Fruit fly (Drosophila melanogaster) whole organism, embryonic: Measurements from ENCODE around the gene CG10486.
A peak's percentile ranks its signal among the peaks of the same experiment; 100 is the strongest.

ENCODE experiments used
- Adf1 ChIP-seq: fragments of 200-800 bp; sonication (Bioruptor generic); IDR thresholded peaks from 2 replicates; pipeline ENCODE4 v1.3.6; 2022; ENCODE audit warnings: missing biosample characterization, missing genetic modification characterization
- Atf3 ChIP-seq: fragments of 200-800 bp; sonication (Bioruptor generic); optimal IDR thresholded peaks from 3 replicates; lab custom pipeline; 2016; ENCODE audit warnings: missing biosample characterization, missing genetic modification characterization
- BEAF-32 ChIP-seq: fragments of 200-800 bp; sonication (Bioruptor generic); optimal IDR thresholded peaks from 3 replicates; lab custom pipeline; 2017; ENCODE audit warnings: missing biosample characterization, missing genetic modification characterization, mild to moderate bottlenecking, moderate library complexity, missing genetic modification reagents
- Bdp1 ChIP-seq: fragments of 200-800 bp; sonication (Bioruptor generic); optimal IDR thresholded peaks from 3 replicates; lab custom pipeline; 2016; ENCODE audit warnings: missing biosample characterization, missing genetic modification characterization
- Blimp-1 ChIP-seq: fragments of 200-800 bp; sonication (Bioruptor generic); optimal IDR thresholded peaks from 3 replicates; lab custom pipeline; 2018; ENCODE audit warnings: missing biosample characterization, missing genetic modification characterization, mild to moderate bottlenecking, moderate library complexity, missing genetic modification reagents
- CG10274 ChIP-seq: fragments of 200-800 bp; sonication (Bioruptor generic); optimal IDR thresholded peaks from 3 replicates; lab custom pipeline; 2017; ENCODE audit warnings: missing biosample characterization, mild to moderate bottlenecking, missing genetic modification characterization
- CG10543 ChIP-seq: fragments of 200-800 bp; sonication (Bioruptor generic); optimal IDR thresholded peaks from 3 replicates; lab custom pipeline; 2017; ENCODE audit warnings: missing biosample characterization, mild to moderate bottlenecking, missing genetic modification characterization, moderate library complexity
- CG10959 ChIP-seq: fragments of 200-800 bp; sonication (Bioruptor generic); IDR thresholded peaks from 2 replicates; pipeline ENCODE4 v1.3.6; 2022; ENCODE audit warnings: missing biosample characterization, missing genetic modification characterization
- CG11247 ChIP-seq: fragments of 200-800 bp; sonication (Bioruptor generic); IDR thresholded peaks from 2 replicates; pipeline ENCODE4 v1.3.6; 2022; ENCODE audit warnings: missing biosample characterization, missing genetic modification characterization
- CG11723 ChIP-seq: fragments of 200-800 bp; sonication (Bioruptor generic); optimal IDR thresholded peaks from 2 replicates; lab custom pipeline; 2017; ENCODE audit warnings: missing biosample characterization, mild to moderate bottlenecking, missing genetic modification characterization
- CG12219 ChIP-seq: fragments of 200-800 bp; sonication (Bioruptor generic); optimal IDR thresholded peaks from 3 replicates; lab custom pipeline; 2018; ENCODE audit warnings: missing biosample characterization, mild to moderate bottlenecking, missing genetic modification characterization
- CG12391 ChIP-seq: fragments of 200-800 bp; sonication (Bioruptor generic); optimal IDR thresholded peaks from 3 replicates; lab custom pipeline; 2018; ENCODE audit warnings: missing biosample characterization, mild to moderate bottlenecking, missing genetic modification characterization, moderate library complexity
- CG16779 ChIP-seq: fragments of 200-800 bp; sonication (Bioruptor generic); IDR thresholded peaks from 2 replicates; pipeline ENCODE4 v1.3.6; 2022; ENCODE audit warnings: missing biosample characterization, missing genetic modification characterization
- CG17328 ChIP-seq: fragments of 200-800 bp; sonication (Bioruptor generic); IDR thresholded peaks from 2 replicates; pipeline ENCODE4 v1.3.6; 2022; ENCODE audit warnings: missing biosample characterization, missing genetic modification characterization
- CG18011 ChIP-seq: fragments of 200-800 bp; sonication (Bioruptor generic); optimal IDR thresholded peaks from 2 replicates; lab custom pipeline; 2017; ENCODE audit warnings: missing biosample characterization, missing genetic modification characterization, mild to moderate bottlenecking, moderate library complexity, missing genotype
- CG2875 ChIP-seq: fragments of 200-800 bp; sonication (Bioruptor generic); optimal IDR thresholded peaks from 2 replicates; lab custom pipeline; 2017; ENCODE audit warnings: missing biosample characterization, mild to moderate bottlenecking, missing genetic modification characterization, missing genetic modification reagents
- CG3065 ChIP-seq: fragments of 200-800 bp; sonication (Bioruptor generic); optimal IDR thresholded peaks from 2 replicates; lab custom pipeline; 2016; ENCODE audit warnings: missing biosample characterization, missing genetic modification characterization
- CG31224 ChIP-seq: fragments of 200-800 bp; sonication (Bioruptor generic); IDR thresholded peaks from 2 replicates; pipeline ENCODE4 v1.3.6; 2022; ENCODE audit warnings: missing biosample characterization, missing genetic modification characterization
- CG3726 ChIP-seq: fragments of 200-800 bp; sonication (Bioruptor generic); IDR thresholded peaks from 3 replicates; pipeline ENCODE4, ENCODE4 v1.3.6; 2022; ENCODE audit warnings: missing biosample characterization, missing genetic modification characterization
- CG8359 ChIP-seq: fragments of 200-800 bp; sonication (Bioruptor generic); optimal IDR thresholded peaks from 2 replicates; lab custom pipeline; 2017; ENCODE audit warnings: missing biosample characterization, mild to moderate bottlenecking, missing genetic modification characterization, borderline replicate concordance
- CG8478 ChIP-seq: fragments of >200 bp; optimal IDR thresholded peaks from 2 replicates; lab custom pipeline; 2018
- Doc2 ChIP-seq: fragments of 200-800 bp; sonication (Bioruptor generic); IDR thresholded peaks from 2 replicates; pipeline ENCODE4 v1.3.6; 2022; ENCODE audit warnings: missing biosample characterization, missing genetic modification characterization
- Fer2 ChIP-seq: fragments of 200-800 bp; sonication (Bioruptor generic); optimal IDR thresholded peaks from 2 replicates; lab custom pipeline; 2018; ENCODE audit warnings: missing biosample characterization, mild to moderate bottlenecking, missing genetic modification characterization, moderate library complexity
- HmgZ ChIP-seq: fragments of 200-800 bp; sonication (Bioruptor generic); optimal IDR thresholded peaks from 2 replicates; lab custom pipeline; 2018; ENCODE audit warnings: missing biosample characterization, mild to moderate bottlenecking, missing genetic modification characterization
- Hmr ChIP-seq: fragments of 200-800 bp; sonication (Bioruptor generic); optimal IDR thresholded peaks from 3 replicates; lab custom pipeline; 2017; ENCODE audit warnings: mild to moderate bottlenecking, missing biosample characterization, missing genetic modification reagents, missing genetic modification characterization
- Hr78 ChIP-seq, 2 experiments: fragments of 200-800 bp in 1 of 2; fragments of >200 bp in 1 of 2; sonication (Bioruptor generic) in 1 of 2; optimal IDR thresholded peaks; 2 replicates each; lab custom pipeline; 2017 to 2019; ENCODE audit warnings: missing biosample characterization in 2 of 2, missing genetic modification characterization in 2 of 2, mild to moderate bottlenecking in 1 of 2, moderate library complexity in 1 of 2
- Mad ChIP-seq: fragments of 200-800 bp; sonication (Bioruptor generic); optimal IDR thresholded peaks from 2 replicates; lab custom pipeline; 2016; ENCODE audit warnings: missing biosample characterization, missing genetic modification characterization
- NC2α ChIP-seq: fragments of 200-800 bp; sonication (Bioruptor generic); optimal IDR thresholded peaks from 2 replicates; lab custom pipeline; 2016; ENCODE audit warnings: missing biosample characterization, missing genetic modification characterization
- Neu2 ChIP-seq: fragments of 200-800 bp; sonication (Bioruptor generic); optimal IDR thresholded peaks from 3 replicates; lab custom pipeline; 2016; ENCODE audit warnings: missing biosample characterization, missing genetic modification characterization, borderline replicate concordance
- ara ChIP-seq: fragments of 200-800 bp; sonication (Bioruptor generic); IDR thresholded peaks from 2 replicates; pipeline ENCODE4 v1.3.6; 2022; ENCODE audit warnings: missing biosample characterization, missing genetic modification characterization
- br ChIP-seq: fragments of >200 bp; optimal IDR thresholded peaks from 2 replicates; lab custom pipeline; 2017
- chn ChIP-seq: fragments of 200-800 bp; sonication (Bioruptor generic); optimal IDR thresholded peaks from 2 replicates; lab custom pipeline; 2016; ENCODE audit warnings: missing biosample characterization, missing genetic modification characterization
- crc ChIP-seq: fragments of 200-800 bp; sonication (Bioruptor generic); optimal IDR thresholded peaks from 2 replicates; lab custom pipeline; 2016; ENCODE audit warnings: missing biosample characterization, missing genetic modification characterization
- crol ChIP-seq: fragments of 200-800 bp; sonication (Bioruptor generic); IDR thresholded peaks from 2 replicates; pipeline ENCODE4 v1.3.6; 2022; ENCODE audit warnings: missing biosample characterization, missing genetic modification characterization
- fd102C ChIP-seq: fragments of 200-800 bp; sonication (Bioruptor generic); optimal IDR thresholded peaks from 2 replicates; lab custom pipeline; 2018; ENCODE audit warnings: missing biosample characterization, mild to moderate bottlenecking, missing genetic modification characterization, moderate library complexity
- fd3F ChIP-seq: fragments of 200-800 bp; sonication (Bioruptor generic); optimal IDR thresholded peaks from 2 replicates; lab custom pipeline; 2018; ENCODE audit warnings: missing biosample characterization, mild to moderate bottlenecking, missing genetic modification characterization, moderate library complexity
- fru ChIP-seq: fragments of >200 bp; optimal IDR thresholded peaks from 2 replicates; lab custom pipeline; 2017
- h ChIP-seq: fragments of >200 bp; optimal IDR thresholded peaks from 2 replicates; lab custom pipeline; 2017
- hb ChIP-seq: fragments of 200-800 bp; sonication (Bioruptor generic); IDR thresholded peaks from 3 replicates; pipeline ENCODE4 v1.3.6; 2022; ENCODE audit warnings: missing biosample characterization, missing genetic modification characterization; ENCODE audit not compliant: partially characterized antibody
- hkb ChIP-seq, 2 experiments: fragments of 200-800 bp in 1 of 2; fragments of >200 bp in 1 of 2; sonication (Bioruptor generic) in 1 of 2; IDR thresholded peaks in 1 of 2; optimal IDR thresholded peaks in 1 of 2; 2 replicates each; pipeline versions ENCODE4 v1.3.6 to Lab custom; 2017 to 2022; ENCODE audit warnings: missing biosample characterization in 1 of 2, missing genetic modification characterization in 1 of 2
- hth ChIP-seq: fragments of >200 bp; optimal IDR thresholded peaks from 2 replicates; lab custom pipeline; 2017; ENCODE audit warnings: inconsistent platforms
- ind ChIP-seq: fragments of 200-800 bp; sonication (Bioruptor generic); optimal IDR thresholded peaks from 3 replicates; lab custom pipeline; 2016; ENCODE audit warnings: missing biosample characterization, missing genetic modification characterization
- knrl ChIP-seq: fragments of 200-800 bp; sonication (Bioruptor generic); IDR thresholded peaks from 3 replicates; pipeline ENCODE4 v1.3.6; 2022; ENCODE audit warnings: missing biosample characterization, missing genetic modification characterization; ENCODE audit not compliant: partially characterized antibody
- nmo ChIP-seq: fragments of 200-800 bp; sonication (Bioruptor generic); optimal IDR thresholded peaks from 2 replicates; lab custom pipeline; 2018; ENCODE audit warnings: missing biosample characterization, mild to moderate bottlenecking, missing genetic modification characterization, moderate library complexity
- odd ChIP-seq: fragments of 200-800 bp; sonication (Bioruptor generic); optimal IDR thresholded peaks from 2 replicates; lab custom pipeline; 2017; ENCODE audit warnings: missing biosample characterization, mild to moderate bottlenecking, missing genetic modification characterization
- psq ChIP-seq: fragments of 200-800 bp; sonication (Bioruptor generic); optimal IDR thresholded peaks from 2 replicates; lab custom pipeline; 2017; ENCODE audit warnings: missing biosample characterization, missing genetic modification characterization
- salm ChIP-seq: fragments of 200-800 bp; sonication (Bioruptor generic); optimal IDR thresholded peaks from 2 replicates; lab custom pipeline; 2018; ENCODE audit warnings: missing biosample characterization, mild to moderate bottlenecking, missing genetic modification characterization
- shn ChIP-seq: fragments of 200-800 bp; sonication (Bioruptor generic); optimal IDR thresholded peaks from 3 replicates; lab custom pipeline; 2016; ENCODE audit warnings: missing biosample characterization, missing genetic modification characterization
- sr ChIP-seq: fragments of 200-800 bp; sonication (Bioruptor generic); IDR thresholded peaks from 3 replicates; pipeline ENCODE4 v1.3.6; 2022; ENCODE audit warnings: missing biosample characterization, missing genetic modification characterization
- usp ChIP-seq: fragments of >200 bp; optimal IDR thresholded peaks from 2 replicates; lab custom pipeline; 2017; ENCODE audit warnings: missing biosample characterization, missing genetic modification characterization
- z ChIP-seq: fragments of 200-800 bp; sonication (Bioruptor generic); IDR thresholded peaks from 3 replicates; pipeline ENCODE4 v1.3.6; 2022; ENCODE audit warnings: missing biosample characterization, missing genetic modification characterization

CG10486 gene

DNA sequence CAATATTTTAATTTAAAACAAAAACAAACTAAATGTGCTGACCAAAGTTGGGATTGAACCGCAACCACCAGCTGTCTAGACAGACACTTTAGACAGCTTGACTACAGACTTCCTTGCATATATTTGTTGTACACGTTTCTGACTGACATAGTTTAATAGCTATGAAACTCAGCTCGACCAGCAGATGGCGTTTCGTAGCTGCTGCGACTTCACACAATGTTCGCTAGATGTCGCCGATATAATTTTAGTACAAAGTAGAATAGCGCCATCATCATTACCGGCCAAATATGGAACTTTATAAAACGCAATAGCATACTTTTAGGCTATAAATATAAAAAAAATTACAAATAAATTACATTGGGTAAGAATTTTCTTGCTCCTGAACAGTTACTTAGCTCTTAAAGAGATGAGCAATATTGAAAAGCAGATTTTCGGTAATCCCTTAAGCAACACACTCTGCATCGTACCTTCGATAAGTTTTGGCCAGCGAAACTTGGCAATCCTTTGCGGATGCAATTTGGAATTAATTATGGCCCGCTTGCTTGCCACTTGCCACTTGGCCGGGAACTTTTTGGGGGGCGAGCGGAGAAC is 36.8 kb downstream of the CG10486 start (continued):
- no peak for TF ChIP-seq odd (GFP tag; lab: Kevin White, UChicago)
- TF ChIP-seq crol (GFP tag; lab: Robert Waterston, UW) = no peak
- peak; percentile 95 for TF ChIP-seq Bdp1
- no peak for TF ChIP-seq hkb (optimal IDR thresholded peaks at IDR 0.05; lab: Kevin White, UChicago)
- TF ChIP-seq hkb (GFP tag; IDR thresholded peaks at IDR 0.05; lab: Robert Waterston, UW) = peak; percentile 45; the same call in 1 of the 2 replicates
- peak; percentile 1 for TF ChIP-seq Mad (GFP tag; lab: Kevin White, UChicago)
- TF ChIP-seq z (GFP tag; lab: Robert Waterston, UW) = no peak
- peak; percentile 58 for TF ChIP-seq ara (GFP tag; lab: Robert Waterston, UW)
- 0 out of 2 replicates have a peak, but pooled peaks have one; percentile 52 for TF ChIP-seq CG16779
- TF ChIP-seq Hmr = peak; percentile 62
- peak; percentile 61; the same call in 1 of the 2 replicates for TF ChIP-seq CG10959 (GFP tag; lab: Robert Waterston, UW)
- TF ChIP-seq salm (tag; lab: Kevin White, UChicago) = no peak
- no peak for TF ChIP-seq CG3065
- TF ChIP-seq HmgZ (tag; lab: Kevin White, UChicago) = peak; percentile 72
- TF ChIP-seq h = no peak
- peak; percentile 46 for TF ChIP-seq fd3F
- no peak for TF ChIP-seq BEAF-32 (GFP tag; lab: Kevin White, UChicago)
- no peak for TF ChIP-seq fru (lab: Kevin White, UChicago)
- TF ChIP-seq ind (GFP tag; lab: Kevin White, UChicago) = peak; percentile 80
- no peak for TF ChIP-seq Neu2
- no peak for TF ChIP-seq Hr78 (GFP tag; optimal IDR thresholded peaks at IDR 0.05; lab: Kevin White, UChicago)
- TF ChIP-seq crc (GFP tag; lab: Kevin White, UChicago) = no peak
- TF ChIP-seq hb (GFP tag; lab: Robert Waterston, UW) = no peak
- peak; percentile 56; the same call in 1 of the 2 replicates for TF ChIP-seq CG31224
- no peak for TF ChIP-seq psq (GFP tag; lab: Kevin White, UChicago)
- TF ChIP-seq CG8359 (GFP tag; lab: Kevin White, UChicago) = no peak
- TF ChIP-seq CG11247 = peak; percentile 89
- TF ChIP-seq Doc2 (GFP tag; lab: Robert Waterston, UW) = no peak
- peak; percentile 66 for TF ChIP-seq nmo (GFP tag; lab: Kevin White, UChicago)
- TF ChIP-seq CG12391 (tag; lab: Kevin White, UChicago) = peak; percentile 46
- TF ChIP-seq Blimp-1 (GFP tag; lab: Kevin White, UChicago) = peak; percentile 71
- TF ChIP-seq CG8478 (lab: Kevin White, UChicago) = peak; percentile 85
- peak; percentile 23 for TF ChIP-seq fd102C (GFP tag; lab: Kevin White, UChicago)
- no peak for TF ChIP-seq CG10274 (GFP tag; lab: Kevin White, UChicago)
- no peak for TF ChIP-seq usp (GFP tag; lab: Kevin White, UChicago)
- TF ChIP-seq hth (lab: Kevin White, UChicago) = no peak
- TF ChIP-seq Adf1 (GFP tag; lab: Robert Waterston, UW) = no peak
- no peak for TF ChIP-seq CG12219 (GFP tag; lab: Kevin White, UChicago)
- peak; percentile 11 for TF ChIP-seq NC2α (GFP tag; lab: Kevin White, UChicago)
- TF ChIP-seq CG2875 (GFP tag; lab: Kevin White, UChicago) = no peak
- TF ChIP-seq knrl = peak; percentile 65; the same call in 1 of the 3 replicates
- peak; percentile 99 for TF ChIP-seq CG18011 (GFP tag; lab: Kevin White, UChicago)
- no peak for TF ChIP-seq shn
- TF ChIP-seq br (lab: Kevin White, UChicago) = no peak
- TF ChIP-seq Atf3 (GFP tag; lab: Kevin White, UChicago) = peak; percentile 15
- peak; percentile 55; the same call in 1 of the 3 replicates for TF ChIP-seq sr (GFP tag; lab: Robert Waterston, UW)
- no peak for TF ChIP-seq CG11723 (GFP tag; lab: Kevin White, UChicago)
- no peak for TF ChIP-seq CG10543
- peak; percentile 44 for TF ChIP-seq chn (GFP tag; lab: Kevin White, UChicago)
- TF ChIP-seq CG17328 = peak; percentile 72
- peak; percentile 58; the same call in 2 of the 3 replicates for TF ChIP-seq CG3726 (GFP tag; lab: Robert Waterston, UW)
- peak; percentile 33 for TF ChIP-seq Fer2
